Fruit fly (Drosophila melanogaster) whole organism, embryonic: ENCODE data around the gene Pss.

Experiments used
- Aef1 ChIP-seq: fragments of 200-800 bp; sonication (Bioruptor generic); IDR thresholded peaks from 3 replicates; pipeline ENCODE4 v1.3.6; 2022; ENCODE audit warnings: missing biosample characterization, missing genetic modification characterization
- CG10321 ChIP-seq: fragments of 200-800 bp; sonication (Bioruptor generic); IDR thresholded peaks from 2 replicates; pipeline ENCODE4 v1.3.6; 2022; ENCODE audit warnings: missing biosample characterization, missing genetic modification characterization
- CG10543 ChIP-seq: fragments of 200-800 bp; sonication (Bioruptor generic); optimal IDR thresholded peaks from 3 replicates; lab custom pipeline; 2017; ENCODE audit warnings: missing biosample characterization, mild to moderate bottlenecking, missing genetic modification characterization, moderate library complexity
- CG10654 ChIP-seq: fragments of 200-800 bp; sonication (Bioruptor generic); optimal IDR thresholded peaks from 2 replicates; lab custom pipeline; 2016; ENCODE audit warnings: missing biosample characterization, missing genetic modification characterization
- CG11560 ChIP-seq: fragments of 200-800 bp; sonication (Bioruptor generic); IDR thresholded peaks from 3 replicates; pipeline ENCODE4 v1.3.6; 2022; ENCODE audit warnings: missing biosample characterization, missing genetic modification characterization
- CG12155 ChIP-seq: fragments of 200-800 bp; sonication (Bioruptor generic); optimal IDR thresholded peaks from 3 replicates; lab custom pipeline; 2016; ENCODE audit warnings: missing biosample characterization, missing genetic modification characterization
- CG12299 ChIP-seq: fragments of 200-800 bp; sonication (Bioruptor generic); optimal IDR thresholded peaks from 2 replicates; lab custom pipeline; 2018; ENCODE audit warnings: missing biosample characterization, mild to moderate bottlenecking, missing genetic modification characterization
- CG12659 ChIP-seq: fragments of 200-800 bp; sonication (Bioruptor generic); optimal IDR thresholded peaks from 3 replicates; lab custom pipeline; 2017; ENCODE audit warnings: mild to moderate bottlenecking, missing biosample characterization, missing genetic modification reagents, missing genetic modification characterization
- CG13624 ChIP-seq: fragments of 200-800 bp; sonication (Bioruptor generic); optimal IDR thresholded peaks from 2 replicates; lab custom pipeline; 2016; ENCODE audit warnings: missing biosample characterization, missing genetic modification characterization
- CG13894 ChIP-seq: fragments of 200-800 bp; sonication (Bioruptor generic); optimal IDR thresholded peaks from 3 replicates; lab custom pipeline; 2018; ENCODE audit warnings: missing biosample characterization, mild to moderate bottlenecking, missing genetic modification characterization, moderate library complexity
- CG14860 ChIP-seq: fragments of 200-800 bp; sonication (Bioruptor generic); IDR thresholded peaks from 3 replicates; pipeline ENCODE4 v1.3.6; 2022; ENCODE audit warnings: missing biosample characterization, missing genetic modification characterization; ENCODE audit not compliant: partially characterized antibody
- CG4360 ChIP-seq: fragments of 200-800 bp; sonication (Bioruptor generic); IDR thresholded peaks from 2 replicates; pipeline ENCODE4 v1.3.6; 2022; ENCODE audit warnings: missing biosample characterization, missing genetic modification characterization
- CG4404 ChIP-seq: fragments of 200-800 bp; sonication (Bioruptor generic); IDR thresholded peaks from 2 replicates; pipeline ENCODE4 v1.3.6; 2022; ENCODE audit warnings: missing biosample characterization, missing genetic modification characterization
- CG4424 ChIP-seq: fragments of 200-800 bp; sonication (Bioruptor generic); optimal IDR thresholded peaks from 3 replicates; lab custom pipeline; 2016; ENCODE audit warnings: missing biosample characterization, missing genetic modification characterization
- CG5953 ChIP-seq: fragments of 200-800 bp; sonication (Bioruptor generic); IDR thresholded peaks from 2 replicates; pipeline ENCODE4 v1.3.6; 2022; ENCODE audit warnings: missing biosample characterization, missing genetic modification characterization
- CG6254 ChIP-seq: fragments of 200-800 bp; sonication (Bioruptor generic); optimal IDR thresholded peaks from 3 replicates; lab custom pipeline; 2017; ENCODE audit warnings: mild to moderate bottlenecking, missing biosample characterization, missing genetic modification reagents, missing genetic modification characterization
- CG6683 ChIP-seq: fragments of 200-800 bp; sonication (Bioruptor generic); optimal IDR thresholded peaks from 2 replicates; lab custom pipeline; 2017; ENCODE audit warnings: missing biosample characterization, mild to moderate bottlenecking, missing genetic modification characterization, missing genetic modification reagents
- CG6813 ChIP-seq: fragments of 200-800 bp; sonication (Bioruptor generic); optimal IDR thresholded peaks from 2 replicates; lab custom pipeline; 2017; ENCODE audit warnings: missing biosample characterization, missing genetic modification characterization, mild to moderate bottlenecking, moderate library complexity, missing genetic modification reagents
- CG8765 ChIP-seq: fragments of 200-800 bp; sonication (Bioruptor generic); IDR thresholded peaks from 2 replicates; pipeline ENCODE4 v1.3.6; 2022; ENCODE audit warnings: missing biosample characterization, missing genetic modification characterization
- CoRest ChIP-seq: fragments of 200-800 bp; sonication (Bioruptor generic); optimal IDR thresholded peaks from 3 replicates; lab custom pipeline; 2018; ENCODE audit warnings: missing biosample characterization, mild to moderate bottlenecking, missing genetic modification characterization, moderate library complexity
- Drgx ChIP-seq: fragments of 200-800 bp; sonication (Bioruptor generic); IDR thresholded peaks from 2 replicates; pipeline ENCODE4 v1.3.6; 2022; ENCODE audit warnings: missing biosample characterization, missing genetic modification characterization
- Ets97D ChIP-seq: fragments of 200-800 bp; sonication (Bioruptor generic); optimal IDR thresholded peaks from 3 replicates; lab custom pipeline; 2016; ENCODE audit warnings: missing biosample characterization, missing genetic modification characterization
- Fer1 ChIP-seq: fragments of 200-800 bp; sonication (Bioruptor generic); optimal IDR thresholded peaks from 2 replicates; lab custom pipeline; 2017; ENCODE audit warnings: missing biosample characterization, mild to moderate bottlenecking, missing genetic modification characterization
- HLHmδ ChIP-seq: fragments of 200-800 bp; sonication (Bioruptor generic); optimal IDR thresholded peaks from 2 replicates; lab custom pipeline; 2018; ENCODE audit warnings: missing biosample characterization, mild to moderate bottlenecking, missing genetic modification characterization, moderate library complexity
- HmgZ ChIP-seq: fragments of 200-800 bp; sonication (Bioruptor generic); optimal IDR thresholded peaks from 2 replicates; lab custom pipeline; 2018; ENCODE audit warnings: missing biosample characterization, mild to moderate bottlenecking, missing genetic modification characterization
- Hr39 ChIP-seq: fragments of >200 bp; optimal IDR thresholded peaks from 2 replicates; lab custom pipeline; 2017
- MESR4 ChIP-seq: fragments of 200-800 bp; sonication (Bioruptor generic); optimal IDR thresholded peaks from 2 replicates; lab custom pipeline; 2018; ENCODE audit warnings: missing biosample characterization, mild to moderate bottlenecking, missing genetic modification characterization, moderate library complexity
- Mes4 ChIP-seq: fragments of 200-800 bp; sonication (Bioruptor generic); optimal IDR thresholded peaks from 2 replicates; lab custom pipeline; 2016; ENCODE audit warnings: missing biosample characterization, missing genetic modification characterization
- Opbp ChIP-seq: fragments of 200-800 bp; sonication (Bioruptor generic); IDR thresholded peaks from 3 replicates; pipeline ENCODE4 v1.3.6; 2022; ENCODE audit warnings: missing biosample characterization, missing genetic modification characterization; ENCODE audit not compliant: partially characterized antibody
- Sin3A ChIP-seq: fragments of >200 bp; optimal IDR thresholded peaks from 2 replicates; lab custom pipeline; 2018
- Sox102F ChIP-seq: fragments of 200-800 bp; sonication (Bioruptor generic); optimal IDR thresholded peaks from 2 replicates; lab custom pipeline; 2018; ENCODE audit warnings: missing biosample characterization, mild to moderate bottlenecking, missing genetic modification characterization, moderate library complexity
- Sry-δ ChIP-seq: fragments of 200-800 bp; sonication (Bioruptor generic); optimal IDR thresholded peaks from 2 replicates; lab custom pipeline; 2016; ENCODE audit warnings: missing biosample characterization, missing genetic modification characterization
- aop ChIP-seq: fragments of 200-800 bp; sonication (Bioruptor generic); IDR thresholded peaks from 2 replicates; pipeline ENCODE4 v1.3.6; 2022; ENCODE audit warnings: missing biosample characterization, missing genetic modification characterization
- br ChIP-seq: fragments of >200 bp; optimal IDR thresholded peaks from 2 replicates; lab custom pipeline; 2017
- cato ChIP-seq: fragments of 200-800 bp; sonication (Bioruptor generic); optimal IDR thresholded peaks from 2 replicates; lab custom pipeline; 2016; ENCODE audit warnings: missing biosample characterization, missing genetic modification characterization, borderline replicate concordance
- ci ChIP-seq: fragments of 200-800 bp; sonication (Bioruptor generic); IDR thresholded peaks from 3 replicates; pipeline ENCODE4 v1.3.6; 2022; ENCODE audit warnings: missing biosample characterization, missing genetic modification characterization
- dati ChIP-seq: fragments of 200-800 bp; sonication (Bioruptor generic); IDR thresholded peaks from 2 replicates; pipeline ENCODE4 v1.3.6; 2022; ENCODE audit warnings: missing biosample characterization, missing genetic modification characterization
- dm ChIP-seq: fragments of 200-800 bp; sonication (Bioruptor generic); optimal IDR thresholded peaks from 3 replicates; lab custom pipeline; 2016; ENCODE audit warnings: missing biosample characterization, missing genetic modification characterization
- ems ChIP-seq: fragments of 200-800 bp; sonication (Bioruptor generic); optimal IDR thresholded peaks from 3 replicates; lab custom pipeline; 2016; ENCODE audit warnings: missing biosample characterization, missing genetic modification characterization
- fu2 ChIP-seq: fragments of 200-800 bp; sonication (Bioruptor generic); optimal IDR thresholded peaks from 2 replicates; lab custom pipeline; 2016; ENCODE audit warnings: missing biosample characterization, missing genetic modification characterization
- gcm ChIP-seq: fragments of 200-800 bp; sonication (Bioruptor generic); optimal IDR thresholded peaks from 2 replicates; lab custom pipeline; 2019; ENCODE audit warnings: missing biosample characterization, mild to moderate bottlenecking, missing genetic modification characterization, moderate library complexity
- insv ChIP-seq, 2 experiments: fragments of 200-800 bp; sonication (Bioruptor generic); optimal IDR thresholded peaks; 3 replicates each; lab custom pipeline; 2016 to 2018; ENCODE audit warnings: missing biosample characterization in 2 of 2, missing genetic modification characterization in 2 of 2
- kay ChIP-seq: fragments of 200-800 bp; sonication (Bioruptor generic); optimal IDR thresholded peaks from 2 replicates; lab custom pipeline; 2016; ENCODE audit warnings: missing biosample characterization, missing genetic modification characterization
- klu ChIP-seq: fragments of 200-800 bp; sonication (Bioruptor generic); IDR thresholded peaks from 2 replicates; pipeline ENCODE4 v1.3.6; 2022; ENCODE audit warnings: missing biosample characterization, missing genetic modification characterization
- mirr ChIP-seq: fragments of 200-800 bp; sonication (Bioruptor generic); optimal IDR thresholded peaks from 3 replicates; lab custom pipeline; 2018; ENCODE audit warnings: missing biosample characterization, mild to moderate bottlenecking, missing genetic modification characterization
- nom ChIP-seq: fragments of 200-800 bp; sonication (Bioruptor generic); optimal IDR thresholded peaks from 2 replicates; lab custom pipeline; 2017; ENCODE audit warnings: missing biosample characterization, missing genetic modification characterization, mild to moderate bottlenecking, moderate library complexity, missing genetic modification reagents
- onecut ChIP-seq: fragments of 200-800 bp; sonication (Bioruptor generic); IDR thresholded peaks from 2 replicates; pipeline ENCODE4 v1.3.6; 2022; ENCODE audit warnings: missing biosample characterization, missing genetic modification characterization
- sens ChIP-seq: fragments of 200-800 bp; sonication (Bioruptor generic); peaks from one replicate; lab custom pipeline; 2016; ENCODE audit warnings: missing biosample characterization, missing genetic modification characterization
- stwl ChIP-seq: fragments of 200-800 bp; sonication (Bioruptor generic); optimal IDR thresholded peaks from 3 replicates; lab custom pipeline; 2018; ENCODE audit warnings: missing biosample characterization, mild to moderate bottlenecking, missing genetic modification characterization, moderate library complexity
- tna ChIP-seq: fragments of 200-800 bp; sonication (Bioruptor generic); IDR thresholded peaks from 2 replicates; pipeline ENCODE4 v1.3.6; 2022; ENCODE audit warnings: missing biosample characterization, missing genetic modification characterization; ENCODE audit not compliant: partially characterized antibody
- zen ChIP-seq: fragments of 200-800 bp; sonication (Bioruptor generic); optimal IDR thresholded peaks from 3 replicates; lab custom pipeline; 2018; ENCODE audit warnings: missing biosample characterization, mild to moderate bottlenecking, missing genetic modification characterization, moderate library complexity

Pss gene

dm6 chr3L:20518805-20519503 is 7.0 kb downstream of the Pss start, which contains the start of gene BNIP3 (continued):
- peak; percentile 10 for TF ChIP-seq zen (tag; lab: Kevin White, UChicago)
- no peak for TF ChIP-seq cato (GFP tag; lab: Kevin White, UChicago)
- no peak for TF ChIP-seq insv (GFP tag; optimal IDR thresholded peaks at IDR 0.05; lab: Kevin White, UChicago)
- TF ChIP-seq CG13624 (GFP tag; lab: Kevin White, UChicago): peak; percentile 95
- TF ChIP-seq CG6813: no peak
- TF ChIP-seq gcm (GFP tag; lab: Kevin White, UChicago): no peak
- TF ChIP-seq Aef1 (GFP tag; lab: Robert Waterston, UW): peak; percentile 23; the same call in 1 of the 3 replicates
- peak; percentile 13; the same call in 1 of the 2 replicates for TF ChIP-seq onecut (GFP tag; lab: Robert Waterston, UW)
- no peak for TF ChIP-seq Sin3A
- TF ChIP-seq nom (GFP tag; lab: Kevin White, UChicago): peak; percentile 20
- no peak for TF ChIP-seq klu (GFP tag; lab: Robert Waterston, UW)
- TF ChIP-seq aop (GFP tag; lab: Robert Waterston, UW): no peak
- TF ChIP-seq CG12659 (GFP tag; lab: Kevin White, UChicago): peak; percentile 53
- no peak for TF ChIP-seq CG5953 (GFP tag; lab: Robert Waterston, UW)
- no peak for TF ChIP-seq kay (GFP tag; lab: Kevin White, UChicago)
- TF ChIP-seq ems: no peak
- TF ChIP-seq fu2: no peak
- TF ChIP-seq dm (GFP tag; lab: Kevin White, UChicago): no peak
- TF ChIP-seq CG10321 (GFP tag; lab: Robert Waterston, UW): no peak
- TF ChIP-seq Sry-δ: no peak
- TF ChIP-seq CG8765 (GFP tag; lab: Robert Waterston, UW): no peak
- TF ChIP-seq Sox102F (GFP tag; lab: Kevin White, UChicago): no peak
- TF ChIP-seq ci (GFP tag; lab: Robert Waterston, UW): no peak
- TF ChIP-seq CoRest (tag; lab: Kevin White, UChicago): peak; percentile 27
- TF ChIP-seq CG13894 (tag; lab: Kevin White, UChicago): peak; percentile 50
- 0 out of 2 replicates have a peak, but pooled peaks have one; percentile 2 for TF ChIP-seq Drgx (GFP tag; lab: Robert Waterston, UW)
- no peak for TF ChIP-seq CG14860 (GFP tag; lab: Robert Waterston, UW)
- no peak for TF ChIP-seq CG11560 (tag; lab: Robert Waterston, UW)
- TF ChIP-seq CG12299: peak; percentile 8
- TF ChIP-seq CG10543: peak; percentile 68
- TF ChIP-seq Opbp (GFP tag; lab: Robert Waterston, UW): peak; percentile 38; the same call in 2 of the 3 replicates
- no peak for TF ChIP-seq Hr39 (lab: Kevin White, UChicago)
- TF ChIP-seq Fer1 (GFP tag; lab: Kevin White, UChicago): peak; percentile 6
- TF ChIP-seq dati: no peak
- TF ChIP-seq HLHmδ (GFP tag; lab: Kevin White, UChicago): peak; percentile 40
- no peak for TF ChIP-seq CG6254 (GFP tag; lab: Kevin White, UChicago)
- TF ChIP-seq br: no peak
- no peak for TF ChIP-seq tna (GFP tag; lab: Robert Waterston, UW)
- TF ChIP-seq HmgZ (tag; lab: Kevin White, UChicago): peak; percentile 47
- peak; percentile 55 for TF ChIP-seq stwl
- TF ChIP-seq mirr (GFP tag; lab: Kevin White, UChicago): peak; percentile 22
- TF ChIP-seq Ets97D: no peak
- no peak for TF ChIP-seq CG4404 (GFP tag; lab: Robert Waterston, UW)
- peak; percentile 72 for TF ChIP-seq CG4360 (GFP tag; lab: Robert Waterston, UW)
- no peak for TF ChIP-seq CG4424 (GFP tag; lab: Kevin White, UChicago)
- TF ChIP-seq sens (GFP tag; lab: Kevin White, UChicago): peak; percentile 46
- peak; percentile 84 for TF ChIP-seq MESR4 (GFP tag; lab: Kevin White, UChicago)
- TF ChIP-seq CG10654: no peak
- TF ChIP-seq CG6683 (GFP tag; lab: Kevin White, UChicago): no peak
- no peak for TF ChIP-seq CG12155 (GFP tag; lab: Kevin White, UChicago)
- no peak for TF ChIP-seq Mes4 (GFP tag; lab: Kevin White, UChicago)
